Worm (Caenorhabditis elegans): ENCODE results near the gene Y41D4A.7.

Y41D4A.7 gene

DNA sequence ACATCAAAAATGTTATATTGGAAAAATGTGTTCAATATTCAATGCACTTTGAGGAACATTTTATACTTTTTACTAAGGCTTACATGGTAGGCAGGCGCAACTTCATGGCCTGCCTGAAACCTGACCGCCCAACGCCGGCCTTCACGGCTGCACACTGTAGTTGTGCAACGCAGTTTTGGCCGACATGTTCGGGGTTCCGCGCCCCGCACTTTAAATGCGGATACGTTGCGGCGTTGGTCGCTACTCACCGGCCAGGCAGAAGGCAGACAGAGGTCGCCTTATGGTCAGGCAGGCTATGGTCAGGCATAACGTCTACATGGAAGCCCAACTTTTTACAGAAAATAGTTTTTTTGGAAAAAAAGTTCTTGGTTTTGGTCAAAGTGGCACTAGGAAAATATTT lies 29.3 kb upstream of the Y41D4A.7 start:
- no peak for TF ChIP-seq nhr-237 (tag; optimal IDR thresholded peaks at IDR 0.05)
- no peak for TF ChIP-seq ceh-32 (tag; optimal IDR thresholded peaks at IDR 0.05; ENCODE audit: poor library complexity)
- TF ChIP-seq dmd-8 (GFP tag; IDR thresholded peaks at IDR 0.05), result 0 out of 2 replicates have a peak, but pooled peaks have one; percentile 29
- no peak for TF ChIP-seq Y5F2A.4 (GFP tag; optimal IDR thresholded peaks at IDR 0.05)
- TF ChIP-seq aha-1 (tag), result peak; percentile 50
- peak; percentile 52 for TF ChIP-seq set-16 (GFP tag; IDR thresholded peaks at IDR 0.05)
- TF ChIP-seq ceh-82 (tag; optimal IDR thresholded peaks at IDR 0.05), result no peak

DNA sequence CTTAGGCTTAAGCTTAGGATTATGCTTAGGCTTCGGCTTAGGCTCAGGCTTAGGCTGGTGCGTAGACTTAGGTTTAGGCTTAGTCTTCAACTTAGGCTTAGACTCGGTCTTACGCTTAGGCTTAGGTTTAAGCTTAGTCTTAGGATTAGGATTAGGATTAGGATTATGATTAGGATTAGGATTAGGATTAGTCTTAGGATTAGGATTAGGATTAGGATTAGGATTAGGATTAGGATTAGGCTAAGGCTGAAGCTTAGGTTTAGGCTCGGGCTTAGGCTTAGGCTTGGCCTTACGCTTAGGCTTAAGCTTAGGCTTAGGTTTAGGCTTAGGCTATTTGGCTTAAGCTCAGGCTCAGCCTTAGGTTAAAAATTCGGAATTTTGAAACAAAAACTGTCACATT lies 23.8 kb upstream of the Y41D4A.7 start:
- no peak for TF ChIP-seq php-3 (GFP tag; IDR thresholded peaks at IDR 0.05)
- no peak for TF ChIP-seq attf-4 (tag; optimal IDR thresholded peaks at IDR 0.05)
- no peak for TF ChIP-seq nhr-42 (GFP tag; IDR thresholded peaks at IDR 0.05)
- no peak for TF ChIP-seq dmd-8 (GFP tag; IDR thresholded peaks at IDR 0.05)
- TF ChIP-seq zip-2 (tag; optimal IDR thresholded peaks at IDR 0.05), result no peak
- no peak for TF ChIP-seq F37D6.2 (tag; optimal IDR thresholded peaks at IDR 0.05)
- TF ChIP-seq zip-11 (GFP tag; IDR thresholded peaks at IDR 0.05), result no peak
- no peak for TF ChIP-seq duxl-1 (tag; optimal IDR thresholded peaks at IDR 0.05; ENCODE audit: poor library complexity)
- no peak for TF ChIP-seq nhr-48 (tag; optimal IDR thresholded peaks at IDR 0.05)
- TF ChIP-seq ZK337.2 (GFP tag; IDR thresholded peaks at IDR 0.05), result no peak
- no peak for TF ChIP-seq zag-1 (tag; optimal IDR thresholded peaks at IDR 0.05)

DNA sequence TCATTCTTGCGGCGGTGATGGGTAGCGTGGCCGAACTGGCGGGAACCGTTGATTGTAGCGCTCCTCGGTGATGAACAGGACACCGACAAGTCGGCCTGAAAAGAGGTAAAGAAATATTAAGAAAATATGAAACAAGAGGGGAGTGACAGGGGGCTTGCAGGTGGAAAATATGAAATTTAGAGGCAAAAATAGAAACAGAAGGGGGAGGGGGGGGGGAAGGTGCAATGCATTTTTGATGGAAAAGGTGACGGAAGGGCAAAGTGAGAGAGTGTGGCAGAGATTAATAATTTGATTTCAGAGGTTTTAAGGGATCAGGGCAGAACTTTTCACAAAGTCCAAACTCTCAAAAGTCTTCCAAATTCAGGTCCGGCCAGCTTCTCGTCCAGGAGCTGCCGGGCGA lies 20.2 kb upstream of the Y41D4A.7 start, which contains the start of gene frpr-19:
Gene frpr-19, minus strand, starts transcription at position 101 of the 400 bp plus-strand sequence.
- TF ChIP-seq unc-62 (GFP tag; optimal IDR thresholded peaks at IDR 0.05 in 1 of 2) (peak in 1 of 2 experiments; percentile 42), unc-62 (tag; optimal IDR thresholded peaks at IDR 0.05) (no peak), nhr-10 (tag; optimal IDR thresholded peaks at IDR 0.05) (no peak), tag-97 (GFP tag; IDR thresholded peaks at IDR 0.05) (no peak), set-16 (GFP tag; IDR thresholded peaks at IDR 0.05) (peak; percentile 23; the same call in 1 of the 2 replicates), madf-5 (GFP tag; IDR thresholded peaks at IDR 0.05) (no peak)

- no peak for TF ChIP-seq dpl-1 (GFP tag; optimal IDR thresholded peaks at IDR 0.05)
- no peak for TF ChIP-seq daf-19 (GFP tag; conservative IDR thresholded peaks at IDR 0.05)
- TF ChIP-seq ZK337.2 (GFP tag; IDR thresholded peaks at IDR 0.05), result no peak
- TF ChIP-seq T20F7.1 (GFP tag; optimal IDR thresholded peaks at IDR 0.05), result no peak
- no peak for TF ChIP-seq ceh-44 (GFP tag; IDR thresholded peaks at IDR 0.05)
- TF ChIP-seq nhr-41 (GFP tag; IDR thresholded peaks at IDR 0.05), result no peak
- no peak for TF ChIP-seq F10B5.3 (tag; optimal IDR thresholded peaks at IDR 0.05)
- TF ChIP-seq ceh-28 (tag; optimal IDR thresholded peaks at IDR 0.05), result no peak
- TF ChIP-seq dve-1 (tag; optimal IDR thresholded peaks at IDR 0.05; ENCODE audit: insufficient read depth), result no peak
- TF ChIP-seq nhr-11 (tag; optimal IDR thresholded peaks at IDR 0.05), result no peak
Observed at ce11 chrIV:1771843-1772242, 10.5 kb upstream of the Y41D4A.7 start, which contains the start of gene Y41D4A.1. Gene Y41D4A.1, plus strand, starts transcription at chrIV:1772143.

ce11 chrIV:1769074-1769473 lies 7.7 kb upstream of the Y41D4A.7 start:
- no peak for TF ChIP-seq lsy-2 (tag; optimal IDR thresholded peaks at IDR 0.05)
- no peak for TF ChIP-seq lin-29 (GFP tag; IDR thresholded peaks at IDR 0.05)
- TF ChIP-seq egl-43 (GFP tag; IDR thresholded peaks at IDR 0.05), result peak; percentile 50; the same call in 1 of the 2 replicates
- peak; percentile 10 for TF ChIP-seq spr-3 (GFP tag; optimal IDR thresholded peaks at IDR 0.05)
- no peak for TF ChIP-seq dmd-6 (GFP tag; IDR thresholded peaks at IDR 0.05)
- no peak for TF ChIP-seq saeg-2 (GFP tag; IDR thresholded peaks at IDR 0.05)
- peak; percentile 19 for TF ChIP-seq aha-1 (tag)
- TF ChIP-seq set-16 (GFP tag; IDR thresholded peaks at IDR 0.05), result peak; percentile 98
- TF ChIP-seq pha-4 (GFP tag; IDR thresholded peaks at IDR 0.05), result peak; percentile 20; the same call in 1 of the 2 replicates
- TF ChIP-seq pha-4 (tag; optimal IDR thresholded peaks at IDR 0.05), result no peak
- TF ChIP-seq zfp-3 (GFP tag; conservative IDR thresholded peaks at IDR 0.05), result no peak
- TF ChIP-seq madf-5 (GFP tag; IDR thresholded peaks at IDR 0.05), result 0 out of 4 replicates have a peak, but pooled peaks of 1 of the 2 experiments have one; percentile 11
